Worm (Caenorhabditis elegans) whole organism, young adult: ENCODE results near the gene srlf-9.

Experiments
- B0019.2 ChIP-seq: fragments of 200-800 bp; sonication (Bioruptor generic); conservative IDR thresholded peaks from 2 replicates; pipeline ENCODE4 v1.3.6; 2022; ENCODE audit warnings: missing genetic modification reagents, missing genetic modification characterization, missing compliant biosample characterization
- ZK185.1 ChIP-seq: sonication (generic microtip); optimal IDR thresholded peaks from 2 replicates; lab custom pipeline; 2016; ENCODE audit warnings: mild to moderate bottlenecking, missing genetic modification characterization, missing compliant biosample characterization; ENCODE audit not compliant: poor library complexity, severe bottlenecking
- ama-1 ChIP-seq, 3 experiments: fragments of 150-350 bp in 1 of 3; sonication (generic microtip) in 2 of 3; optimal IDR thresholded peaks; 2 replicates each; lab custom pipeline; 2014 to 2018; ENCODE audit warnings: missing biosample characterization in 2 of 3, missing genetic modification characterization in 2 of 3, missing genetic modification reagents in 2 of 3
- ceh-40 ChIP-seq: fragments of 200-800 bp; sonication (Bioruptor generic); IDR thresholded peaks from 2 replicates; pipeline ENCODE4 v1.3.6; 2022; ENCODE audit warnings: missing genetic modification characterization, missing compliant biosample characterization
- lin-35 ChIP-seq, 3 experiments: fragments of 150-350 bp in 2 of 3; sonication (generic microtip) in 1 of 3; optimal IDR thresholded peaks; 2 replicates each; lab custom pipeline; 2014 to 2018; ENCODE audit warnings: missing biosample characterization in 3 of 3, missing genetic modification characterization in 3 of 3, missing genetic modification reagents in 3 of 3
- lin-54 ChIP-seq: fragments of 200-800 bp; sonication (Bioruptor generic); optimal IDR thresholded peaks from 2 replicates; lab custom pipeline; 2018; ENCODE audit warnings: mild to moderate bottlenecking, missing genetic modification characterization, missing compliant biosample characterization
- nfya-2 ChIP-seq: fragments of 200-800 bp; sonication (Bioruptor generic); IDR thresholded peaks from 2 replicates; pipeline ENCODE4 v1.3.6; 2022; ENCODE audit warnings: missing genetic modification reagents, missing genetic modification characterization, missing compliant biosample characterization
- snpc-4 ChIP-seq, 5 experiments: fragments of 150-350 bp in 1 of 5; sonication (generic microtip) in 4 of 5; optimal IDR thresholded peaks; 2 replicates each; lab custom pipeline; 2014 to 2018; ENCODE audit warnings: missing genetic modification characterization in 5 of 5, missing biosample characterization in 3 of 5, antibody characterized with exemption in 2 of 5, mild to moderate bottlenecking in 2 of 5, missing compliant biosample characterization in 2 of 5, missing genotype in 2 of 5, moderate library complexity in 2 of 5, missing genetic modification reagents in 1 of 5

DNA sequence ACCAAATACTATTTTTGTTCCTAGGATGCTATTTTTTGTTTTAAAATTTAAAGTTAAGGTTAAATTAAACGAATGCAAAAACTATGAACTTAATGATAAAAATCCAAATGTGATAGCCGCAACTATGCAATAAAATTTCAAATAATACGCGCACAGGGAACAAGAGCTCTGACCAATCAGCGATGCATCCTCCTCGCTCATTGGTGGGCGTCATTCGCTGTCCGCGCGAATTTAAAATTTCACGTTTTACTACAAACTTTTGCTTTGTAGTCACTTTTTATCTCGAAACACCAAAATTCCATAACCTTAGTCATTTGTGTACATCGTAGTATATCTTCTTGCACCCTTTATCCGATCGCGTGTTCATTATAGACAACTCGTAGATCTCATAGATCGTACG is 18.4 kb downstream of the srlf-9 start:
- TF ChIP-seq ZK185.1 (tag; lab: Kevin White, UChicago) (no peak), nfya-2 (GFP tag; lab: Robert Waterston, UW) (no peak), ceh-40 (GFP tag; lab: Robert Waterston, UW) (no peak), B0019.2 (GFP tag; lab: Robert Waterston, UW) (no peak), lin-35 (GFP tag; optimal IDR thresholded peaks at IDR 0.05; lab: Kevin White, UChicago) (no peak), lin-54 (no peak), ama-1 (optimal IDR thresholded peaks at IDR 0.05; lab: Kevin White, UChicago) (no peak), ama-1 (GFP tag; optimal IDR thresholded peaks at IDR 0.05; lab: Kevin White, UChicago) (no peak), snpc-4 (GFP tag; optimal IDR thresholded peaks at IDR 0.05; lab: Kevin White, UChicago) (no peak), snpc-4 (tag; optimal IDR thresholded peaks at IDR 0.05; lab: Kevin White, UChicago) (no peak)
